Fruit fly (Drosophila melanogaster) whole organism, pupa: ENCODE data around the gene CG7953.

ENCODE experiments used
- CG10348 ChIP-seq: fragments of 200-800 bp; sonication (Bioruptor generic); IDR thresholded peaks from 2 replicates; pipeline ENCODE4 v1.3.6; 2022; ENCODE audit warnings: missing biosample characterization, missing genetic modification characterization
- CG12605 ChIP-seq: fragments of 200-800 bp; sonication (Bioruptor generic); IDR thresholded peaks from 2 replicates; pipeline ENCODE4 v1.3.6; 2022; ENCODE audit warnings: missing biosample characterization, missing genetic modification characterization
- CG13204 ChIP-seq: fragments of 200-800 bp; sonication (Bioruptor generic); optimal IDR thresholded peaks from 2 replicates; lab custom pipeline; 2018; ENCODE audit warnings: missing biosample characterization, mild to moderate bottlenecking, missing genetic modification characterization, moderate library complexity
- CG14655 ChIP-seq: fragments of 200-800 bp; sonication (Bioruptor generic); optimal IDR thresholded peaks from 3 replicates; lab custom pipeline; 2017; ENCODE audit warnings: mild to moderate bottlenecking, missing biosample characterization, missing genetic modification reagents, missing genetic modification characterization
- CG15710 ChIP-seq: fragments of 200-800 bp; sonication (Bioruptor generic); optimal IDR thresholded peaks from 2 replicates; lab custom pipeline; 2018; ENCODE audit warnings: missing biosample characterization, mild to moderate bottlenecking, missing genetic modification characterization, moderate library complexity
- CG17806 ChIP-seq: fragments of 200-800 bp; sonication (Bioruptor generic); optimal IDR thresholded peaks from 2 replicates; lab custom pipeline; 2018; ENCODE audit warnings: missing biosample characterization, mild to moderate bottlenecking, missing genetic modification characterization, moderate library complexity
- CG32121 ChIP-seq: fragments of 200-800 bp; sonication (Bioruptor generic); IDR thresholded peaks from 2 replicates; pipeline ENCODE4 v1.3.6; 2022; ENCODE audit warnings: missing biosample characterization, missing genetic modification characterization
- CG34367 ChIP-seq: fragments of 200-800 bp; sonication (Bioruptor generic); optimal IDR thresholded peaks from 2 replicates; lab custom pipeline; 2018; ENCODE audit warnings: missing biosample characterization, mild to moderate bottlenecking, missing genetic modification characterization
- CG4496 ChIP-seq: fragments of 200-800 bp; sonication (Bioruptor generic); IDR thresholded peaks from 3 replicates; pipeline ENCODE4 v1.3.6; 2022; ENCODE audit warnings: missing biosample characterization, missing genetic modification characterization
- CG8159 ChIP-seq: fragments of 200-800 bp; sonication (Bioruptor generic); optimal IDR thresholded peaks from 3 replicates; lab custom pipeline; 2018; ENCODE audit warnings: missing biosample characterization, mild to moderate bottlenecking, missing genetic modification characterization, moderate library complexity
- CG8301 ChIP-seq: fragments of 200-800 bp; sonication (Bioruptor generic); optimal IDR thresholded peaks from 2 replicates; lab custom pipeline; 2018; ENCODE audit warnings: missing biosample characterization, mild to moderate bottlenecking, missing genetic modification characterization
- CG9948 ChIP-seq: fragments of 200-800 bp; sonication (Bioruptor generic); optimal IDR thresholded peaks from 2 replicates; lab custom pipeline; 2018; ENCODE audit warnings: missing biosample characterization, mild to moderate bottlenecking, missing genetic modification characterization, moderate library complexity
- D1 ChIP-seq: fragments of 200-800 bp; sonication (Bioruptor generic); optimal IDR thresholded peaks from 2 replicates; lab custom pipeline; 2018; ENCODE audit warnings: missing biosample characterization, mild to moderate bottlenecking, missing genetic modification characterization, moderate library complexity
- EcR ChIP-seq: fragments of 200-800 bp; sonication (Bioruptor generic); optimal IDR thresholded peaks from 3 replicates; lab custom pipeline; 2019; ENCODE audit warnings: missing biosample characterization, missing genetic modification characterization, mild to moderate bottlenecking, moderate library complexity, missing genetic modification reagents
- Ets98B ChIP-seq: fragments of 200-800 bp; sonication (Bioruptor generic); IDR thresholded peaks from 2 replicates; pipeline ENCODE4 v1.3.6; 2022; ENCODE audit warnings: missing biosample characterization, missing genetic modification characterization
- Pif1A ChIP-seq: fragments of 200-800 bp; sonication (Bioruptor generic); optimal IDR thresholded peaks from 3 replicates; lab custom pipeline; 2016; ENCODE audit warnings: missing biosample characterization, missing genetic modification characterization
- Pif1B ChIP-seq: fragments of 200-800 bp; sonication (Bioruptor generic); optimal IDR thresholded peaks from 3 replicates; lab custom pipeline; 2016; ENCODE audit warnings: missing biosample characterization, missing genetic modification characterization
- Snoo ChIP-seq: fragments of 200-800 bp; sonication (Bioruptor generic); optimal IDR thresholded peaks from 3 replicates; lab custom pipeline; 2017; ENCODE audit warnings: missing biosample characterization, mild to moderate bottlenecking, missing genetic modification characterization, inconsistent platforms
- fd96Ca ChIP-seq: fragments of 200-800 bp; sonication (Bioruptor generic); IDR thresholded peaks from 3 replicates; pipeline ENCODE4 v1.3.6; 2022; ENCODE audit warnings: missing biosample characterization, missing genetic modification characterization
- gl ChIP-seq: fragments of 200-800 bp; sonication (Bioruptor generic); optimal IDR thresholded peaks from 2 replicates; lab custom pipeline; 2018; ENCODE audit warnings: missing biosample characterization, mild to moderate bottlenecking, missing genetic modification characterization
- rn ChIP-seq: fragments of 200-800 bp; sonication (Bioruptor generic); IDR thresholded peaks from 2 replicates; pipeline ENCODE4 v1.3.6; 2022; ENCODE audit warnings: missing biosample characterization, missing genetic modification characterization

Gene CG7953

dm6 chr2L:13847625-13848024 is at the start of gene CG7953:
CG7953 (plus strand) TSS chr2L:13847925.
- TF ChIP-seq Snoo (tag; lab: Kevin White, UChicago), result no peak
- no peak for TF ChIP-seq CG9948 (tag; lab: Kevin White, UChicago)
- TF ChIP-seq rn, result no peak
- no peak for TF ChIP-seq CG32121 (GFP tag; lab: Robert Waterston, UW)
- no peak for TF ChIP-seq CG14655 (GFP tag; lab: Kevin White, UChicago)
- TF ChIP-seq D1 (tag; lab: Kevin White, UChicago), result no peak

- TF ChIP-seq fd96Ca (no peak), CG10348 (GFP tag; lab: Robert Waterston, UW) (no peak), Pif1B (no peak)
These were observed 46.6 kb upstream of the CG7953 start for dm6 chr2L:13801166-13801565.

dm6 chr2L:13802075-13802639 is 45.6 kb upstream of the CG7953 start:
- no peak for TF ChIP-seq Pif1A (GFP tag; lab: Kevin White, UChicago)
- no peak for TF ChIP-seq CG34367 (tag; lab: Kevin White, UChicago)
- TF ChIP-seq CG8159, result no peak
- TF ChIP-seq EcR, result no peak
- 0 out of 2 replicates have a peak, but pooled peaks have one; percentile 52 for TF ChIP-seq CG12605 (GFP tag; lab: Robert Waterston, UW)
- no peak for TF ChIP-seq CG10348 (GFP tag; lab: Robert Waterston, UW)
- no peak for TF ChIP-seq D1 (tag; lab: Kevin White, UChicago)
- no peak for TF ChIP-seq CG13204 (GFP tag; lab: Kevin White, UChicago)
- no peak for TF ChIP-seq CG4496 (GFP tag; lab: Robert Waterston, UW)

dm6 chr2L:13803032-13803661 is 44.6 kb upstream of the CG7953 start, which contains the start of gene CAH1:
CAH1 (plus strand) TSS chr2L:13803626.
- TF ChIP-seq CG17806 (tag; lab: Kevin White, UChicago), result no peak
- no peak for TF ChIP-seq Ets98B (GFP tag; lab: Robert Waterston, UW)
- no peak for TF ChIP-seq CG15710
- TF ChIP-seq CG10348 (GFP tag; lab: Robert Waterston, UW), result no peak
- TF ChIP-seq CG9948 (tag; lab: Kevin White, UChicago), result no peak
- TF ChIP-seq CG32121 (GFP tag; lab: Robert Waterston, UW), result no peak
- no peak for TF ChIP-seq CG14655 (GFP tag; lab: Kevin White, UChicago)
- TF ChIP-seq D1 (tag; lab: Kevin White, UChicago), result no peak
- no peak for TF ChIP-seq Snoo (tag; lab: Kevin White, UChicago)
- no peak for TF ChIP-seq fd96Ca
- no peak for TF ChIP-seq rn
- TF ChIP-seq CG4496 (GFP tag; lab: Robert Waterston, UW), result no peak
- TF ChIP-seq CG8301, result no peak
- no peak for TF ChIP-seq Pif1A (GFP tag; lab: Kevin White, UChicago)

- TF ChIP-seq gl (tag; lab: Kevin White, UChicago) (no peak), CG4496 (GFP tag; lab: Robert Waterston, UW) (0 out of 3 replicates have a peak, but pooled peaks have one; percentile 22)
- TF ChIP-seq, all 21 proteins: peak for 1
These were observed 43.7 kb upstream of the CG7953 start for dm6 chr2L:13803805-13804560.

- TF ChIP-seq CG12605 (GFP tag; lab: Robert Waterston, UW) (no peak), gl (tag; lab: Kevin White, UChicago) (peak; percentile 37), fd96Ca (peak; percentile 46; the same call in 1 of the 3 replicates), EcR (peak; percentile 90), Ets98B (GFP tag; lab: Robert Waterston, UW) (peak; percentile 46; the same call in 1 of the 2 replicates)
These were observed 43.1 kb upstream of the CG7953 start for dm6 chr2L:13804561-13805067.

dm6 chr2L:13805170-13805569 is 42.6 kb upstream of the CG7953 start:
- TF ChIP-seq fd96Ca (no peak), Pif1B (no peak), CG4496 (GFP tag; lab: Robert Waterston, UW) (no peak), CG14655 (GFP tag; lab: Kevin White, UChicago) (no peak), CG34367 (tag; lab: Kevin White, UChicago) (no peak), Ets98B (GFP tag; lab: Robert Waterston, UW) (no peak), D1 (tag; lab: Kevin White, UChicago) (no peak), CG8301 (no peak), EcR (no peak), CG12605 (GFP tag; lab: Robert Waterston, UW) (no peak), CG15710 (no peak)
